Worm (Caenorhabditis elegans): ENCODE data around the gene F15G9.5.

DNA sequence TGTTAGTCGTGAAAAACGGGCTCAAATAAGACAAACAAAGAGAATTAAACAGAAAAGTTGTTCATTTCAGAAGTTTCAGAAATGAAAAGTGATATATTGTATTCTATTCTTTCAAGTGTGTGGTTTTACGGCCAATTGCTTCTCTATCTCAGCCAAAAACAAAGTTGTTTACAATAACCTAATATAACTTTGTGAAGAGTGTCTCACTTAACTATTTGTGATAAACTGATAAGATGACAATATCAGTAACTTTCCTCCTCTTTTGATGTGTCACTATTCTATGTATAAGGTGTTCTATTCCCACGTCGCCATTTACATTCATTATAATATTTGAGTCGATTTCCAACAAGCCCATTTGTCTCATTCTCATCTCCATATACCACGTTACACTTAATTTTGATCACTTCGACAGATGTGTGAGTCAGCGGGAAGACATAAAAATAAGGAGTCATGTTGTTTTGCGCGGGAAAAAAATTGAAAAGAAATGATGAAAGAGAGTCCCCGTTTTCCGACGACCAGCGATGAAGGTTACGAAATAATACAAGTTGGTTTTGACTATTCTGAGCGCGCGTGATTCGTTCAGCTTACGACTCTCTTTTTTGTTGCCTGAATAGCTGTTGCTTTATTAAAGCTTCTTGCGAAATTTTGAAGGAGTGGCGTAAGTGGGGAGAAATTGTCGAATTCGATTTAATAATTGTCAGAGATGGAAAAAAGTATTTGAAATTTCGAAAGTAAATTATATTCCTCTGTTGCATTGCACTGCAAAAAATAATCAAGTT lies 32.2 kb downstream of the F15G9.5 start:
- TF ChIP-seq ztf-11 (tag; optimal IDR thresholded peaks at IDR 0.05) (no peak), ceh-9 (tag; optimal IDR thresholded peaks at IDR 0.05) (no peak), pha-4 (tag; optimal IDR thresholded peaks at IDR 0.05) (peak; percentile 32), ama-1 (optimal IDR thresholded peaks at IDR 0.05) (no peak), elt-2 (tag; optimal IDR thresholded peaks at IDR 0.05) (peak; percentile 26), fos-1 (tag; optimal IDR thresholded peaks at IDR 0.05) (no peak), jun-1 (tag; optimal IDR thresholded peaks at IDR 0.05) (no peak), nhr-77 (tag; optimal IDR thresholded peaks at IDR 0.05) (no peak), nhr-28 (tag; optimal IDR thresholded peaks at IDR 0.05) (no peak), lin-15B (tag; optimal IDR thresholded peaks at IDR 0.05) (no peak), fkh-10 (GFP tag; optimal IDR thresholded peaks at IDR 0.05) (peak; percentile 67)
